Worm (Caenorhabditis elegans) whole organism, late embryonic: ENCODE data around the gene oac-38.

Source experiments
- ama-1 ChIP-seq: fragments of 150-350 bp; optimal IDR thresholded peaks from 2 replicates; lab custom pipeline; 2014
- ceh-45 ChIP-seq: fragments of 200-800 bp; sonication (Bioruptor generic); IDR thresholded peaks from 2 replicates; pipeline ENCODE4 v1.3.6; 2022; ENCODE audit warnings: missing genetic modification reagents, missing genetic modification characterization, missing compliant biosample characterization
- ceh-48 ChIP-seq: sonication (generic microtip); optimal IDR thresholded peaks from 2 replicates; lab custom pipeline; 2016; ENCODE audit warnings: missing genetic modification characterization, inconsistent platforms, missing compliant biosample characterization
- ceh-9 ChIP-seq: sonication (generic microtip); optimal IDR thresholded peaks from 2 replicates; lab custom pipeline; 2016; ENCODE audit warnings: mild to moderate bottlenecking, missing genetic modification characterization, inconsistent platforms, missing compliant biosample characterization
- elt-2 ChIP-seq: sonication (generic microtip); optimal IDR thresholded peaks from 2 replicates; lab custom pipeline; 2016; ENCODE audit warnings: missing genetic modification reagents, missing genetic modification characterization, missing compliant biosample characterization
- ets-4 ChIP-seq: sonication (generic microtip); optimal IDR thresholded peaks from 2 replicates; lab custom pipeline; 2016; ENCODE audit warnings: missing genetic modification characterization, missing compliant biosample characterization
- fax-1 ChIP-seq: sonication (generic microtip); optimal IDR thresholded peaks from 2 replicates; lab custom pipeline; 2016; ENCODE audit warnings: missing genotype, missing genetic modification characterization, missing compliant biosample characterization
- nhr-11 ChIP-seq: fragments of 150-350 bp; optimal IDR thresholded peaks from 2 replicates; lab custom pipeline; 2014; ENCODE audit warnings: missing biosample characterization, missing genetic modification characterization
- pag-3 ChIP-seq: sonication (generic microtip); optimal IDR thresholded peaks from 2 replicates; lab custom pipeline; 2016; ENCODE audit warnings: missing compliant biosample characterization, missing genetic modification characterization, borderline replicate concordance
- pha-4 ChIP-seq: fragments of 150-350 bp; optimal IDR thresholded peaks from 2 replicates; lab custom pipeline; 2018; ENCODE audit warnings: missing biosample characterization, missing genetic modification reagents, missing genetic modification characterization
- syd-9 ChIP-seq: sonication (generic microtip); optimal IDR thresholded peaks from 2 replicates; lab custom pipeline; 2016; ENCODE audit warnings: mild to moderate bottlenecking, missing genetic modification characterization, moderate library complexity, missing compliant biosample characterization

DNA sequence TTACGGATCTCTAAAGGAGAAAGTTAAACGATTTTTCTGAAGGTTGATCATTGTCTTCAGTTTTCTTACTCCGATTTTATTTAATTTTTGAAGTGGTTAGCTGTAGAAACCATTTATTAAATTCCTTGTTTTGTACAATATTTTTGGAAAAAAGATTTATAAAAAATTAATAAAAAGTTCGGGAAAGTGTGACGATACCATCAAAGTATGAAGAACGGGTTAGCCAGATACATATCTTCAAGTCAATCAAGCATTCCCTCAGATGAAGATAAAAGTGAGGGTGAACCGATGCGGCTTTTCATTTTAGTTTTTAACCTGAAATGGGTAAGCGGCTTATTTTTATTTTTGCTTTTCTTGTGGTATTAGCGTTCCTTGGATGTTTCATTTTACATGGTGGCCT is 12.3 kb upstream of the oac-38 start, which contains the start of gene R05A10.6:
- TF ChIP-seq nhr-11 (no peak), elt-2 (tag; lab: Kevin White, UChicago) (no peak), ama-1 (lab: Kevin White, UChicago) (no peak), pha-4 (tag; lab: Kevin White, UChicago) (no peak), pag-3 (tag; lab: Kevin White, UChicago) (no peak), ets-4 (tag; lab: Kevin White, UChicago) (no peak), fax-1 (tag; lab: Kevin White, UChicago) (no peak), ceh-48 (tag; lab: Kevin White, UChicago) (no peak), syd-9 (no peak), ceh-9 (tag; lab: Kevin White, UChicago) (no peak), ceh-45 (GFP tag; lab: Robert Waterston, UW) (no peak)
